Fruit fly (Drosophila melanogaster) whole organism, embryonic: ENCODE measurements around the gene Prosbeta2.

Source experiments
- ATbp ChIP-seq: fragments of 200-800 bp; sonication (Bioruptor generic); optimal IDR thresholded peaks from 2 replicates; lab custom pipeline; 2017; ENCODE audit warnings: missing biosample characterization, mild to moderate bottlenecking, missing genetic modification characterization, missing genetic modification reagents
- Abd-B ChIP-seq: fragments of 200-800 bp; sonication (Bioruptor generic); optimal IDR thresholded peaks from 2 replicates; lab custom pipeline; 2018; ENCODE audit warnings: missing biosample characterization, mild to moderate bottlenecking, missing genetic modification characterization, moderate library complexity
- Atf6 ChIP-seq: fragments of 200-800 bp; sonication (Bioruptor generic); IDR thresholded peaks from 2 replicates; pipeline ENCODE4 v1.3.6; 2022; ENCODE audit warnings: missing biosample characterization, missing genetic modification characterization
- B-H2 ChIP-seq: fragments of 200-800 bp; sonication (Bioruptor generic); optimal IDR thresholded peaks from 2 replicates; lab custom pipeline; 2018; ENCODE audit warnings: missing biosample characterization, mild to moderate bottlenecking, missing genetic modification characterization
- BEAF-32 ChIP-seq: fragments of 200-800 bp; sonication (Bioruptor generic); optimal IDR thresholded peaks from 3 replicates; lab custom pipeline; 2017; ENCODE audit warnings: missing biosample characterization, missing genetic modification characterization, mild to moderate bottlenecking, moderate library complexity, missing genetic modification reagents
- BtbVII ChIP-seq: fragments of 200-800 bp; sonication (Bioruptor generic); optimal IDR thresholded peaks from 3 replicates; lab custom pipeline; 2017; ENCODE audit warnings: missing biosample characterization, mild to moderate bottlenecking, missing genetic modification characterization
- CG11560 ChIP-seq: fragments of 200-800 bp; sonication (Bioruptor generic); IDR thresholded peaks from 3 replicates; pipeline ENCODE4 v1.3.6; 2022; ENCODE audit warnings: missing biosample characterization, missing genetic modification characterization
- CG11695 ChIP-seq: fragments of 200-800 bp; sonication (Bioruptor generic); IDR thresholded peaks from 3 replicates; pipeline ENCODE4 v1.3.6; 2022; ENCODE audit warnings: missing biosample characterization, missing genetic modification characterization
- CG12299 ChIP-seq: fragments of 200-800 bp; sonication (Bioruptor generic); optimal IDR thresholded peaks from 2 replicates; lab custom pipeline; 2018; ENCODE audit warnings: missing biosample characterization, mild to moderate bottlenecking, missing genetic modification characterization
- CG13296 ChIP-seq: fragments of 200-800 bp; sonication (Bioruptor generic); optimal IDR thresholded peaks from 3 replicates; lab custom pipeline; 2018; ENCODE audit warnings: missing biosample characterization, mild to moderate bottlenecking, missing genetic modification characterization
- CG13894 ChIP-seq: fragments of 200-800 bp; sonication (Bioruptor generic); optimal IDR thresholded peaks from 3 replicates; lab custom pipeline; 2018; ENCODE audit warnings: missing biosample characterization, mild to moderate bottlenecking, missing genetic modification characterization, moderate library complexity
- CG15601 ChIP-seq: fragments of 200-800 bp; sonication (Bioruptor generic); optimal IDR thresholded peaks from 3 replicates; lab custom pipeline; 2019; ENCODE audit warnings: missing biosample characterization, mild to moderate bottlenecking, missing genetic modification characterization, moderate library complexity
- CG16779 ChIP-seq: fragments of 200-800 bp; sonication (Bioruptor generic); IDR thresholded peaks from 2 replicates; pipeline ENCODE4 v1.3.6; 2022; ENCODE audit warnings: missing biosample characterization, missing genetic modification characterization
- CG17612 ChIP-seq: fragments of 200-800 bp; sonication (Bioruptor generic); IDR thresholded peaks from 2 replicates; pipeline ENCODE4 v1.3.6; 2022; ENCODE audit warnings: missing biosample characterization, missing genetic modification characterization
- CG17912 ChIP-seq: fragments of 200-800 bp; sonication (Bioruptor generic); optimal IDR thresholded peaks from 2 replicates; lab custom pipeline; 2018; ENCODE audit warnings: missing biosample characterization, mild to moderate bottlenecking, missing genetic modification characterization
- CG18619 ChIP-seq: fragments of 200-800 bp; sonication (Bioruptor generic); optimal IDR thresholded peaks from 3 replicates; lab custom pipeline; 2017; ENCODE audit warnings: missing biosample characterization, mild to moderate bottlenecking, missing genetic modification characterization
- CG2678 ChIP-seq: fragments of 200-800 bp; sonication (Bioruptor generic); optimal IDR thresholded peaks from 3 replicates; lab custom pipeline; 2019; ENCODE audit warnings: missing biosample characterization, mild to moderate bottlenecking, missing genetic modification characterization, moderate library complexity
- CG34376 ChIP-seq: fragments of 200-800 bp; sonication (Bioruptor generic); optimal IDR thresholded peaks from 2 replicates; lab custom pipeline; 2018; ENCODE audit warnings: missing biosample characterization, mild to moderate bottlenecking, missing genetic modification characterization
- CG4282 ChIP-seq: fragments of 200-800 bp; sonication (Bioruptor generic); optimal IDR thresholded peaks from 2 replicates; lab custom pipeline; 2016; ENCODE audit warnings: missing biosample characterization, missing genetic modification characterization
- CG4730 ChIP-seq: fragments of 200-800 bp; sonication (Bioruptor generic); IDR thresholded peaks from 2 replicates; pipeline ENCODE4 v1.3.6; 2022; ENCODE audit warnings: missing biosample characterization, missing genetic modification characterization
- CG6683 ChIP-seq: fragments of 200-800 bp; sonication (Bioruptor generic); optimal IDR thresholded peaks from 2 replicates; lab custom pipeline; 2017; ENCODE audit warnings: missing biosample characterization, mild to moderate bottlenecking, missing genetic modification characterization, missing genetic modification reagents
- CG6813 ChIP-seq: fragments of 200-800 bp; sonication (Bioruptor generic); optimal IDR thresholded peaks from 2 replicates; lab custom pipeline; 2017; ENCODE audit warnings: missing biosample characterization, missing genetic modification characterization, mild to moderate bottlenecking, moderate library complexity, missing genetic modification reagents
- CG7556 ChIP-seq: fragments of 200-800 bp; sonication (Bioruptor generic); optimal IDR thresholded peaks from 2 replicates; lab custom pipeline; 2017; ENCODE audit warnings: missing biosample characterization, mild to moderate bottlenecking, missing genetic modification characterization
- CG9727 ChIP-seq: fragments of 200-800 bp; sonication (Bioruptor generic); optimal IDR thresholded peaks from 3 replicates; lab custom pipeline; 2017; ENCODE audit warnings: missing biosample characterization, mild to moderate bottlenecking, missing genetic modification characterization
- CrebB ChIP-seq: fragments of 200-800 bp; sonication (Bioruptor generic); optimal IDR thresholded peaks from 3 replicates; lab custom pipeline; 2018; ENCODE audit warnings: missing biosample characterization, mild to moderate bottlenecking, missing genetic modification characterization
- Dfd ChIP-seq, 2 experiments: fragments of >200 bp; optimal IDR thresholded peaks; 2 replicates each; lab custom pipeline; 2017; ENCODE audit warnings: missing biosample characterization in 2 of 2, missing genetic modification characterization in 2 of 2
- Eip74EF ChIP-seq, 2 experiments: fragments of 200-800 bp in 1 of 2; fragments of >200 bp in 1 of 2; sonication (Bioruptor generic) in 1 of 2; optimal IDR thresholded peaks; 2 replicates each; lab custom pipeline; 2017 to 2019; ENCODE audit warnings: missing biosample characterization in 2 of 2, missing genetic modification characterization in 2 of 2, mild to moderate bottlenecking in 1 of 2, moderate library complexity in 1 of 2
- Ets65A ChIP-seq: fragments of 200-800 bp; sonication (Bioruptor generic); peaks from one replicate; lab custom pipeline; 2016; ENCODE audit warnings: missing biosample characterization, missing genetic modification characterization
- Fer3 ChIP-seq: fragments of 200-800 bp; sonication (Bioruptor generic); optimal IDR thresholded peaks from 2 replicates; lab custom pipeline; 2018; ENCODE audit warnings: missing biosample characterization, mild to moderate bottlenecking, missing genetic modification characterization, moderate library complexity
- HmgZ ChIP-seq: fragments of 200-800 bp; sonication (Bioruptor generic); optimal IDR thresholded peaks from 2 replicates; lab custom pipeline; 2018; ENCODE audit warnings: missing biosample characterization, mild to moderate bottlenecking, missing genetic modification characterization
- MBD-R2 ChIP-seq: fragments of 200-800 bp; sonication (Bioruptor generic); IDR thresholded peaks from 2 replicates; pipeline ENCODE4 v1.3.6; 2022; ENCODE audit warnings: missing biosample characterization, missing genetic modification characterization
- Med ChIP-seq: fragments of 200-800 bp; sonication (Bioruptor generic); peaks from one replicate; lab custom pipeline; 2016; ENCODE audit warnings: missing biosample characterization, missing genetic modification characterization, mild to moderate bottlenecking, inconsistent platforms, moderate library complexity
- Meics ChIP-seq: fragments of 200-800 bp; sonication (Bioruptor generic); optimal IDR thresholded peaks from 2 replicates; lab custom pipeline; 2017; ENCODE audit warnings: missing biosample characterization, mild to moderate bottlenecking, missing genetic modification characterization
- Opbp ChIP-seq: fragments of 200-800 bp; sonication (Bioruptor generic); IDR thresholded peaks from 3 replicates; pipeline ENCODE4 v1.3.6; 2022; ENCODE audit warnings: missing biosample characterization, missing genetic modification characterization; ENCODE audit not compliant: partially characterized antibody
- PHDP ChIP-seq: fragments of 200-800 bp; sonication (Bioruptor generic); optimal IDR thresholded peaks from 3 replicates; lab custom pipeline; 2018; ENCODE audit warnings: missing biosample characterization, mild to moderate bottlenecking, missing genetic modification characterization, moderate library complexity
- Pdp1 ChIP-seq, 2 experiments: fragments of 200-800 bp; sonication (Bioruptor generic); optimal IDR thresholded peaks; 3 replicates each; lab custom pipeline; 2016; ENCODE audit warnings: missing biosample characterization in 2 of 2, missing genetic modification characterization in 2 of 2, mild to moderate bottlenecking in 1 of 2, moderate library complexity in 1 of 2
- br ChIP-seq: fragments of >200 bp; optimal IDR thresholded peaks from 2 replicates; lab custom pipeline; 2017
- da ChIP-seq: fragments of 200-800 bp; sonication (Bioruptor generic); optimal IDR thresholded peaks from 2 replicates; lab custom pipeline; 2016; ENCODE audit warnings: missing biosample characterization, missing genetic modification characterization
- dm ChIP-seq: fragments of 200-800 bp; sonication (Bioruptor generic); optimal IDR thresholded peaks from 3 replicates; lab custom pipeline; 2016; ENCODE audit warnings: missing biosample characterization, missing genetic modification characterization
- exex ChIP-seq: fragments of 200-800 bp; sonication (Bioruptor generic); optimal IDR thresholded peaks from 4 replicates; lab custom pipeline; 2018; ENCODE audit warnings: missing biosample characterization, mild to moderate bottlenecking, missing genetic modification characterization, moderate library complexity
- fd102C ChIP-seq: fragments of 200-800 bp; sonication (Bioruptor generic); optimal IDR thresholded peaks from 2 replicates; lab custom pipeline; 2018; ENCODE audit warnings: missing biosample characterization, mild to moderate bottlenecking, missing genetic modification characterization, moderate library complexity
- fd64A ChIP-seq: fragments of 200-800 bp; sonication (Bioruptor generic); optimal IDR thresholded peaks from 3 replicates; lab custom pipeline; 2018; ENCODE audit warnings: missing biosample characterization, mild to moderate bottlenecking, missing genetic modification characterization
- jing ChIP-seq: fragments of 200-800 bp; sonication (Bioruptor generic); optimal IDR thresholded peaks from 2 replicates; lab custom pipeline; 2018; ENCODE audit warnings: missing biosample characterization, mild to moderate bottlenecking, missing genetic modification characterization
- kah ChIP-seq: fragments of 200-800 bp; sonication (Bioruptor generic); optimal IDR thresholded peaks from 2 replicates; lab custom pipeline; 2018; ENCODE audit warnings: missing biosample characterization, mild to moderate bottlenecking, missing genetic modification characterization
- kni ChIP-seq: fragments of 200-800 bp; sonication (Bioruptor generic); optimal IDR thresholded peaks from 3 replicates; lab custom pipeline; 2017; ENCODE audit warnings: mild to moderate bottlenecking, missing biosample characterization, missing genetic modification reagents, missing genetic modification characterization
- lab ChIP-seq: fragments of 200-800 bp; sonication (Bioruptor generic); optimal IDR thresholded peaks from 3 replicates; lab custom pipeline; 2017; ENCODE audit warnings: missing biosample characterization, missing genetic modification characterization, mild to moderate bottlenecking, moderate library complexity, missing genetic modification reagents
- nmo ChIP-seq: fragments of 200-800 bp; sonication (Bioruptor generic); optimal IDR thresholded peaks from 2 replicates; lab custom pipeline; 2018; ENCODE audit warnings: missing biosample characterization, mild to moderate bottlenecking, missing genetic modification characterization, moderate library complexity
- sug ChIP-seq: fragments of 200-800 bp; optimal IDR thresholded peaks from 2 replicates; lab custom pipeline; 2019; ENCODE audit warnings: missing biosample characterization, mild to moderate bottlenecking, missing genetic modification characterization, moderate library complexity
- unpg ChIP-seq: fragments of 200-800 bp; sonication (Bioruptor generic); optimal IDR thresholded peaks from 3 replicates; lab custom pipeline; 2018; ENCODE audit warnings: missing biosample characterization, mild to moderate bottlenecking, missing genetic modification characterization, moderate library complexity
- usp ChIP-seq: fragments of >200 bp; optimal IDR thresholded peaks from 2 replicates; lab custom pipeline; 2017; ENCODE audit warnings: missing biosample characterization, missing genetic modification characterization
- zf30C ChIP-seq: fragments of 200-800 bp; sonication (Bioruptor generic); optimal IDR thresholded peaks from 3 replicates; lab custom pipeline; 2018; ENCODE audit warnings: missing biosample characterization, mild to moderate bottlenecking, missing genetic modification characterization

Gene Prosbeta2

DNA sequence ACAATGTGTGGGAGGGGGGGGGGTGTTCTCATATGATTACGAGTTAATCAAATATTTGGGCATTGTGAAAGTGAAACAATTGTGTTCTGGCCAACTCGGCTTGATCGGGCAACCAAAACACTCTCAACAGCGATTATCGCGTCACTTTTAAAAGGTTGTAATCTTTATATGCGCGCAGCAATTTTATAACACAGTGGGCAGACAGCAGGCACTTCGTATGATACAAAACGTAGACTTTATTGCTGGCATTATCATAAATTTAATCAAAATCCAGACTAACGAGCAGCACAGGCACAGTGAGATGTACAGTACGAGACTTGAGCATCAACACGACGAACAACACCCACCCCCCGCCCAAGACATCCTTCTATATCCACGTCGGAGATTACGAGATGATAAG lies 6.9 kb upstream of the Prosbeta2 start:
- TF ChIP-seq Dfd (GFP tag; optimal IDR thresholded peaks at IDR 0.05; lab: Kevin White, UChicago) (no peak), BEAF-32 (GFP tag; lab: Kevin White, UChicago) (no peak), Fer3 (tag; lab: Kevin White, UChicago) (no peak), usp (GFP tag; lab: Kevin White, UChicago) (no peak), BtbVII (GFP tag; lab: Kevin White, UChicago) (peak; percentile 50), MBD-R2 (GFP tag; lab: Robert Waterston, UW) (no peak), CG6813 (GFP tag; lab: Kevin White, UChicago) (no peak), Eip74EF (GFP tag; optimal IDR thresholded peaks at IDR 0.05; lab: Kevin White, UChicago) (no peak), CG18619 (GFP tag; lab: Kevin White, UChicago) (no peak), Med (GFP tag; lab: Kevin White, UChicago) (peak; percentile 57), CG7556 (no peak), PHDP (tag; lab: Kevin White, UChicago) (peak; percentile 34), CG11560 (no peak), CG13296 (GFP tag; lab: Kevin White, UChicago) (peak; percentile 59), sug (peak; percentile 35), CG6683 (GFP tag; lab: Kevin White, UChicago) (no peak), da (GFP tag; lab: Kevin White, UChicago) (no peak), CG9727 (GFP tag; lab: Kevin White, UChicago) (no peak), Atf6 (GFP tag; lab: Robert Waterston, UW) (no peak), HmgZ (tag; lab: Kevin White, UChicago) (peak; percentile 20), zf30C (GFP tag; lab: Kevin White, UChicago) (no peak), CG11695 (GFP tag; lab: Robert Waterston, UW) (no peak), exex (tag; lab: Kevin White, UChicago) (peak; percentile 6), dm (GFP tag; lab: Kevin White, UChicago) (no peak), CG34376 (GFP tag; lab: Kevin White, UChicago) (peak; percentile 28), CG2678 (peak; percentile 46), CG17912 (no peak), Meics (GFP tag; lab: Kevin White, UChicago) (peak; percentile 20), CG4730 (GFP tag; lab: Robert Waterston, UW) (no peak), Opbp (no peak), unpg (GFP tag; lab: Kevin White, UChicago) (no peak), kni (no peak), ATbp (GFP tag; lab: Kevin White, UChicago) (peak; percentile 0), CrebB (tag; lab: Kevin White, UChicago) (no peak), Abd-B (GFP tag; lab: Kevin White, UChicago) (no peak), CG16779 (no peak), Ets65A (no peak), fd64A (GFP tag; lab: Kevin White, UChicago) (peak; percentile 16), CG12299 (tag; lab: Kevin White, UChicago) (no peak), lab (GFP tag; lab: Kevin White, UChicago) (peak; percentile 33), CG15601 (tag; lab: Kevin White, UChicago) (no peak), nmo (no peak), br (no peak), kah (GFP tag; lab: Kevin White, UChicago) (no peak), Pdp1 (GFP tag; optimal IDR thresholded peaks at IDR 0.05; lab: Kevin White, UChicago) (no peak), CG13894 (tag; lab: Kevin White, UChicago) (peak; percentile 64), B-H2 (GFP tag; lab: Kevin White, UChicago) (peak; percentile 6), CG4282 (GFP tag; lab: Kevin White, UChicago) (no peak), jing (GFP tag; lab: Kevin White, UChicago) (no peak), CG17612 (GFP tag; lab: Robert Waterston, UW) (no peak), fd102C (GFP tag; lab: Kevin White, UChicago) (no peak)
